Fruit fly (Drosophila melanogaster): Measurements from ENCODE around the gene Sec8.

The Sec8 gene

dm6 chr3R:5737263-5737662 is 21.5 kb downstream of the Sec8 start:
- TF ChIP-seq kay (GFP tag; ENCODE audit: borderline replicate concordance) (no peak), CG12768 (GFP tag; optimal IDR thresholded peaks at IDR 0.05) (no peak), Mnt (GFP tag; optimal IDR thresholded peaks at IDR 0.05) (no peak), CG7045 (GFP tag; optimal IDR thresholded peaks at IDR 0.05) (no peak), tj (GFP tag; optimal IDR thresholded peaks at IDR 0.05) (no peak), Crg-1 (GFP tag; optimal IDR thresholded peaks at IDR 0.05) (no peak), CG5204 (GFP tag; optimal IDR thresholded peaks at IDR 0.05) (no peak), toe (GFP tag; optimal IDR thresholded peaks at IDR 0.05) (no peak), bab1 (GFP tag; optimal IDR thresholded peaks at IDR 0.05) (no peak), cnc (optimal IDR thresholded peaks at IDR 0.05) (no peak), ovo (GFP tag; optimal IDR thresholded peaks at IDR 0.05) (no peak), CG14711 (tag; optimal IDR thresholded peaks at IDR 0.05) (no peak), CG11617 (GFP tag; optimal IDR thresholded peaks at IDR 0.05) (no peak), Clk (GFP tag; optimal IDR thresholded peaks at IDR 0.05) (no peak), pad (GFP tag; optimal IDR thresholded peaks at IDR 0.05) (no peak), CG1620 (GFP tag; optimal IDR thresholded peaks at IDR 0.05) (no peak), CG7101 (tag; optimal IDR thresholded peaks at IDR 0.05) (no peak)

- TF ChIP-seq CG14711 (tag; optimal IDR thresholded peaks at IDR 0.05), result peak; percentile 76
- TF ChIP-seq CG11617 (GFP tag; optimal IDR thresholded peaks at IDR 0.05), result peak; percentile 91
- TF ChIP-seq Crg-1 (GFP tag; optimal IDR thresholded peaks at IDR 0.05), result peak; percentile 33
- peak; percentile 81 for TF ChIP-seq CG7045 (GFP tag; optimal IDR thresholded peaks at IDR 0.05)
- TF ChIP-seq Mnt (GFP tag; optimal IDR thresholded peaks at IDR 0.05), result peak; percentile 4
- no peak for TF ChIP-seq Clk (GFP tag; optimal IDR thresholded peaks at IDR 0.05)
- TF ChIP-seq bab1 (GFP tag; optimal IDR thresholded peaks at IDR 0.05), result peak; percentile 73
- no peak for TF ChIP-seq Hr96 (GFP tag; optimal IDR thresholded peaks at IDR 0.05)
- TF ChIP-seq ovo (GFP tag; optimal IDR thresholded peaks at IDR 0.05), result peak; percentile 52
- TF ChIP-seq CG7101 (tag; optimal IDR thresholded peaks at IDR 0.05), result peak; percentile 80
- peak; percentile 61 for TF ChIP-seq tj (GFP tag; optimal IDR thresholded peaks at IDR 0.05)
- TF ChIP-seq CG33017 (tag; optimal IDR thresholded peaks at IDR 0.05), result peak; percentile 80
- TF ChIP-seq toe (GFP tag; optimal IDR thresholded peaks at IDR 0.05), result no peak
- peak; percentile 22 for TF ChIP-seq CG1620 (GFP tag; optimal IDR thresholded peaks at IDR 0.05)
- TF ChIP-seq CG12768 (GFP tag; optimal IDR thresholded peaks at IDR 0.05), result peak; percentile 69
- no peak for TF ChIP-seq cnc (optimal IDR thresholded peaks at IDR 0.05)
- peak; percentile 18 for TF ChIP-seq cic (GFP tag; optimal IDR thresholded peaks at IDR 0.05)
- no peak for TF ChIP-seq CG5204 (GFP tag; optimal IDR thresholded peaks at IDR 0.05)
- no peak for TF ChIP-seq kay (GFP tag; ENCODE audit: borderline replicate concordance)
- TF ChIP-seq pad (GFP tag; optimal IDR thresholded peaks at IDR 0.05), result peak; percentile 67
Measured at dm6 chr3R:5736305-5736869, 22.4 kb downstream of the Sec8 start, which contains the start of the genes CG2100 and CG1236. Gene CG2100 (minus strand): TSS chr3R:5736355. Gene CG1236 (plus strand): TSS chr3R:5736748.

DNA sequence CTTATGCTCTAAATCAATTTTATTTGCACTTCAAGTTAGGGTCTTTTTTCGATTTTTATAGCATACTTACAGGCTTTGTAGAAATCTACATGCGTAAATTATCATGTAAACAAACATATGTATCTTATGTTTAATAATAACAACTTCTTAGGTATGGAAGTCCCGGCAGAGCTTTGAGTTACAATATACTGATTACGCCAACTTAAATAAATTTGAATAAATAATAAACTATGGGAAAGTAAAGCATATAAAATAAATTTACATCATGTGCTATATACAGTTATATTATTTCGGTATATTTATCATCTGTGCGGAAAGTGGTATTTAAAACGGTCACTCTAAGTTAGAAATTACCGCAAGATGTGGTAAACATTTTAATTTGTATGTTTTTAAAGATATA is 25.6 kb downstream of the Sec8 start, which contains the start of gene CG1239:
TSS of gene CG1239 (plus strand) at position 333 of the 400 bp plus-strand sequence.
- TF ChIP-seq ovo (GFP tag; optimal IDR thresholded peaks at IDR 0.05) (peak; percentile 14), CG1620 (GFP tag; optimal IDR thresholded peaks at IDR 0.05) (no peak), cic (GFP tag; optimal IDR thresholded peaks at IDR 0.05) (no peak), CG7045 (GFP tag; optimal IDR thresholded peaks at IDR 0.05) (no peak), cnc (optimal IDR thresholded peaks at IDR 0.05) (no peak), Hr96 (GFP tag; optimal IDR thresholded peaks at IDR 0.05) (no peak)

DNA sequence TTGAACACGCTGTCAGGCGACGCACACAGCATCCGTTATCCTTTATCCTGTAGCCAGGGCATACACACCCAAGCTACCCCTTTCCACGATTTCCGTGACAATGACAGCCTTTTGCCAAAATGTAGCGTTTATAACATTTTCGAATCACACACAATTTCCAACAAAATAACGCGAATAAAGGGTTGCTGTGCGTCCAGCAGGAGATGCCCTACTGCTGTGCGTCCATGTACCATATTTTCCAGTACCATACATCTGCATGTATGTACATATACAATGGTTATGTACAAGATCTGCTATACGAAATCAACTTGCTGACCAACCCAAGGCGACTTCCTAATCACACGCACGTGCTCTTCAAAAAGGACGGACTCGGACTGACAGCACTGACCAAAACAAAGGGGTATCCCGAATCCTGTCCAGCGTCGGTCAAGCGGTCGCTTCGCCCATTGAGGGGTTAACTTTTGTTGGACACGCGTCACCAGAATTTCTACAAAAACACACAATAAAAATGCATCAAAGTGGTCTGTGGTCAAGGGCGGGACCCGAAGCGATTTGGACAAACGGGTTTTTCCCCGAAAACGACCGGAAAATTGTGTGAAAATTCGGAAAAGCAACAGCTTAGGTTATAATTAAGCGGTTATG is 31.0 kb downstream of the Sec8 start:
- no peak for TF ChIP-seq Hr96 (GFP tag; optimal IDR thresholded peaks at IDR 0.05)
- no peak for TF ChIP-seq Mnt (GFP tag; optimal IDR thresholded peaks at IDR 0.05)
- TF ChIP-seq CG7045 (GFP tag; optimal IDR thresholded peaks at IDR 0.05), result no peak
- TF ChIP-seq pad (GFP tag; optimal IDR thresholded peaks at IDR 0.05), result no peak
- no peak for TF ChIP-seq kay (GFP tag; ENCODE audit: borderline replicate concordance)
- no peak for TF ChIP-seq CG14711 (tag; optimal IDR thresholded peaks at IDR 0.05)

- no peak for TF ChIP-seq toe (GFP tag; optimal IDR thresholded peaks at IDR 0.05)
Measured at dm6 chr3R:5723122-5723521, 35.7 kb downstream of the Sec8 start.

DNA sequence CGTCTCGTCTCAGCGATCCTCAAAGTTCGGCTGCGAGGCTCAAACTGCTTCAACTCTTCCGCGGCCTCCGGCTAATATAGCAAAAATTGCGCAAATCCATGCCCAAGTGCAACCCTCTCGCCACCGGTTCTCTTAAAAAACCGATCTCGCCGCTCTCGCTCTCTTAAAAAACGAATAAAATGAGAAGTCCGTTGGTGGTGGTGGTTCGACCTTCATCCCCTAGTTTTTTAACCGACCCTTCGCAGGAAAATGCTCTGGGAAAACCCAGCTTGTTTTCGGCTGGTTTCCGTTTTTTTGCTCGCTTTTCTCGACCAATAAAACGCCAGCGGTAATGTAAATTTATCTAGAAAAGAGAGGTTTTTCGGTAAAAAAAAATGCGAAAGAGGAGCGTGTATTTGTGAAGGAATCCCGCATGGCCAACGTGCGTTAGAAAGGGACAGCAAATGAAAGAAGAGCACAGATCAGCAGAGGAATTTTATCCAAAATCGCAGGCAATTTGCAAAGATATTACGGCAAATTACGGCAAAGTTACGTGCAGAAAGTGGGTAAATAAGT is 42.0 kb downstream of the Sec8 start, which contains the start of gene cas:
TSS of gene cas (minus strand) at position 51 of the 555 bp plus-strand sequence.
- no peak for TF ChIP-seq tj (GFP tag; optimal IDR thresholded peaks at IDR 0.05)
- TF ChIP-seq ovo (GFP tag; optimal IDR thresholded peaks at IDR 0.05), result no peak
- no peak for TF ChIP-seq Crg-1 (GFP tag; optimal IDR thresholded peaks at IDR 0.05)
- TF ChIP-seq kay (GFP tag; ENCODE audit: borderline replicate concordance), result no peak
- no peak for TF ChIP-seq cic (GFP tag; optimal IDR thresholded peaks at IDR 0.05)
- no peak for TF ChIP-seq CG1620 (GFP tag; optimal IDR thresholded peaks at IDR 0.05)
- TF ChIP-seq Mnt (GFP tag; optimal IDR thresholded peaks at IDR 0.05), result no peak
- no peak for TF ChIP-seq bab1 (GFP tag; optimal IDR thresholded peaks at IDR 0.05)
- no peak for TF ChIP-seq Hr96 (GFP tag; optimal IDR thresholded peaks at IDR 0.05)
- no peak for TF ChIP-seq pad (GFP tag; optimal IDR thresholded peaks at IDR 0.05)
- TF ChIP-seq cnc (optimal IDR thresholded peaks at IDR 0.05), result no peak
- TF ChIP-seq CG7045 (GFP tag; optimal IDR thresholded peaks at IDR 0.05), result no peak
- no peak for TF ChIP-seq Clk (GFP tag; optimal IDR thresholded peaks at IDR 0.05)
- no peak for TF ChIP-seq CG11617 (GFP tag; optimal IDR thresholded peaks at IDR 0.05)
- no peak for TF ChIP-seq toe (GFP tag; optimal IDR thresholded peaks at IDR 0.05)
- TF ChIP-seq CG33017 (tag; optimal IDR thresholded peaks at IDR 0.05), result no peak
- no peak for TF ChIP-seq CG12768 (GFP tag; optimal IDR thresholded peaks at IDR 0.05)
